Worm (Caenorhabditis elegans) whole organism, L1 larva: ENCODE measurements around the gene B0478.3.

Experiments
- blmp-1 ChIP-seq: fragments of 150-350 bp; optimal IDR thresholded peaks from 2 replicates; lab custom pipeline; 2014; ENCODE audit warnings: missing biosample characterization, missing genetic modification characterization
- egl-27 ChIP-seq, 2 experiments: fragments of 150-350 bp in 1 of 2; sonication (generic microtip); optimal IDR thresholded peaks; 3 replicates each; lab custom pipeline; 2017 to 2018; ENCODE audit warnings: missing biosample characterization in 2 of 2, missing genetic modification characterization in 2 of 2, missing genetic modification reagents in 2 of 2
- elt-2 ChIP-seq: sonication (generic microtip); optimal IDR thresholded peaks from 2 replicates; lab custom pipeline; 2016; ENCODE audit warnings: missing genetic modification characterization, mild to moderate bottlenecking, inconsistent platforms, missing compliant biosample characterization, missing genetic modification reagents
- lin-13 ChIP-seq: fragments of 150-350 bp; optimal IDR thresholded peaks from 2 replicates; lab custom pipeline; 2014; ENCODE audit warnings: missing biosample characterization, missing genetic modification reagents, missing genetic modification characterization
- lin-15B ChIP-seq: fragments of 150-350 bp; sonication (generic microtip); optimal IDR thresholded peaks from 3 replicates; lab custom pipeline; 2014; ENCODE audit warnings: missing biosample characterization, missing genetic modification characterization
- lin-39 ChIP-seq: fragments of 150-350 bp; optimal IDR thresholded peaks from 2 replicates; lab custom pipeline; 2014; ENCODE audit warnings: missing biosample characterization, missing genetic modification reagents, missing genetic modification characterization
- nhr-12 ChIP-seq: sonication (generic microtip); optimal IDR thresholded peaks from 2 replicates; lab custom pipeline; 2017; ENCODE audit warnings: missing biosample characterization, missing genetic modification characterization
- nhr-237 ChIP-seq: fragments of 150-350 bp; optimal IDR thresholded peaks from 2 replicates; lab custom pipeline; 2014; ENCODE audit warnings: missing biosample characterization, missing genetic modification characterization
- nhr-28 ChIP-seq: fragments of 150-350 bp; optimal IDR thresholded peaks from 2 replicates; lab custom pipeline; 2014; ENCODE audit warnings: missing biosample characterization, missing genetic modification characterization
- snpc-4 ChIP-seq: fragments of 150-350 bp; optimal IDR thresholded peaks from 2 replicates; lab custom pipeline; 2014; ENCODE audit warnings: missing biosample characterization, missing genetic modification characterization
- vab-15 ChIP-seq: sonication (generic microtip); optimal IDR thresholded peaks from 2 replicates; lab custom pipeline; 2017; ENCODE audit warnings: missing genotype, mild to moderate bottlenecking, missing genetic modification characterization, missing compliant biosample characterization
- zag-1 ChIP-seq: fragments of 150-350 bp; optimal IDR thresholded peaks from 2 replicates; lab custom pipeline; 2014; ENCODE audit warnings: missing biosample characterization, missing genetic modification characterization
- ztf-11 ChIP-seq, 2 experiments: sonication (generic microtip); optimal IDR thresholded peaks; 2 replicates each; lab custom pipeline; 2016 to 2017; ENCODE audit warnings: missing genetic modification characterization in 2 of 2, missing biosample characterization in 1 of 2, missing compliant biosample characterization in 1 of 2
- ztf-4 ChIP-seq: fragments of 150-350 bp; optimal IDR thresholded peaks from 2 replicates; lab custom pipeline; 2014; ENCODE audit warnings: missing biosample characterization, missing genetic modification characterization

ce11 chrIV:6964508-6964907, at the start of gene B0478.3:
- TF ChIP-seq nhr-28 (tag; lab: Kevin White, UChicago): no peak
- TF ChIP-seq egl-27 (tag; optimal IDR thresholded peaks at IDR 0.05; lab: Kevin White, UChicago): no peak
- TF ChIP-seq nhr-237: no peak
- no peak for TF ChIP-seq zag-1 (tag; lab: Kevin White, UChicago)
- TF ChIP-seq nhr-12 (tag; lab: Kevin White, UChicago): no peak
- TF ChIP-seq lin-13 (GFP tag; lab: Kevin White, UChicago): no peak
- no peak for TF ChIP-seq vab-15 (tag; lab: Kevin White, UChicago)
- TF ChIP-seq lin-39 (tag; lab: Kevin White, UChicago): no peak
- TF ChIP-seq ztf-11 (tag; optimal IDR thresholded peaks at IDR 0.05; lab: Kevin White, UChicago): no peak
- no peak for TF ChIP-seq ztf-4 (tag; lab: Kevin White, UChicago)
- no peak for TF ChIP-seq elt-2
- TF ChIP-seq snpc-4: no peak
- TF ChIP-seq blmp-1 (tag; lab: Kevin White, UChicago): no peak
- TF ChIP-seq lin-15B: no peak
